Worm (Caenorhabditis elegans) whole organism, young adult: ENCODE data around the gene Y54G9A.9.

Experiments
- B0019.2 ChIP-seq: fragments of 200-800 bp; sonication (Bioruptor generic); conservative IDR thresholded peaks from 2 replicates; pipeline ENCODE4 v1.3.6; 2022; ENCODE audit warnings: missing genetic modification reagents, missing genetic modification characterization, missing compliant biosample characterization
- B0261.1 ChIP-seq: sonication (generic microtip); optimal IDR thresholded peaks from 2 replicates; lab custom pipeline; 2016; ENCODE audit warnings: mild to moderate bottlenecking, missing genetic modification characterization, moderate library complexity, missing compliant biosample characterization
- C06A6.2 ChIP-seq: fragments of 200-800 bp; sonication (Bioruptor generic); conservative IDR thresholded peaks from 2 replicates; pipeline ENCODE4 v1.3.6; 2022; ENCODE audit warnings: missing genetic modification characterization, missing compliant biosample characterization
- D2030.7 ChIP-seq: fragments of 200-800 bp; sonication (Bioruptor generic); IDR thresholded peaks from 2 replicates; pipeline ENCODE4 v1.3.6; 2022; ENCODE audit warnings: missing genetic modification reagents, missing genetic modification characterization, missing compliant biosample characterization
- F37B4.10 ChIP-seq: fragments of 200-800 bp; sonication (Bioruptor generic); IDR thresholded peaks from 2 replicates; pipeline ENCODE4 v1.3.6; 2022; ENCODE audit warnings: missing genetic modification characterization, missing compliant biosample characterization
- F57A8.1 ChIP-seq: fragments of 200-800 bp; sonication (Bioruptor generic); optimal IDR thresholded peaks from 2 replicates; lab custom pipeline; 2018; ENCODE audit warnings: mild to moderate bottlenecking, missing genetic modification characterization, moderate library complexity, missing compliant biosample characterization
- K12H6.12 ChIP-seq: fragments of 200-800 bp; sonication (Bioruptor generic); optimal IDR thresholded peaks from 2 replicates; lab custom pipeline; 2018; ENCODE audit warnings: mild to moderate bottlenecking, missing genetic modification characterization, missing compliant biosample characterization
- Y79H2A.3 ChIP-seq: fragments of 200-800 bp; sonication (Bioruptor generic); conservative IDR thresholded peaks from 2 replicates; pipeline ENCODE4 v1.3.6; 2022; ENCODE audit warnings: missing genetic modification reagents, missing genetic modification characterization, missing compliant biosample characterization
- attf-5 ChIP-seq: fragments of 200-800 bp; sonication (Bioruptor generic); optimal IDR thresholded peaks from 2 replicates; lab custom pipeline; 2018; ENCODE audit warnings: mild to moderate bottlenecking, missing genetic modification characterization, missing compliant biosample characterization
- bed-1 ChIP-seq: fragments of 200-800 bp; sonication (Bioruptor generic); IDR thresholded peaks from 2 replicates; pipeline ENCODE4 v1.3.6; 2022; ENCODE audit warnings: missing genetic modification reagents, missing genetic modification characterization, missing compliant biosample characterization
- bed-2 ChIP-seq: fragments of 200-800 bp; sonication (Bioruptor generic); IDR thresholded peaks from 2 replicates; pipeline ENCODE4 v1.3.6; 2022; ENCODE audit warnings: missing genetic modification reagents, missing genetic modification characterization, missing compliant biosample characterization
- ccch-3 ChIP-seq: fragments of 200-800 bp; sonication (Bioruptor generic); optimal IDR thresholded peaks from 2 replicates; lab custom pipeline; 2018; ENCODE audit warnings: mild to moderate bottlenecking, missing genetic modification characterization, missing compliant biosample characterization
- ceh-58 ChIP-seq: fragments of 200-800 bp; sonication (Bioruptor generic); IDR thresholded peaks from 2 replicates; pipeline ENCODE4 v1.3.6; 2022; ENCODE audit warnings: missing genetic modification characterization, missing compliant biosample characterization
- dox-1 ChIP-seq: fragments of 200-800 bp; sonication (Bioruptor generic); IDR thresholded peaks from 2 replicates; pipeline ENCODE4 v1.3.6; 2022; ENCODE audit warnings: missing genetic modification reagents, missing genetic modification characterization, missing compliant biosample characterization
- dpl-1 ChIP-seq: fragments of 150-350 bp; optimal IDR thresholded peaks from 2 replicates; lab custom pipeline; 2014; ENCODE audit warnings: missing biosample characterization, missing genetic modification reagents, missing genetic modification characterization
- ekl-4 ChIP-seq: fragments of 200-800 bp; sonication (Bioruptor generic); IDR thresholded peaks from 2 replicates; pipeline ENCODE4 v1.3.6; 2022; ENCODE audit warnings: missing genetic modification reagents, missing genetic modification characterization, missing compliant biosample characterization
- fkh-3 ChIP-seq: sonication (generic microtip); optimal IDR thresholded peaks from 2 replicates; lab custom pipeline; 2016; ENCODE audit warnings: mild to moderate bottlenecking, missing genetic modification characterization, missing compliant biosample characterization
- hlh-26 ChIP-seq: fragments of 200-800 bp; sonication (Bioruptor generic); conservative IDR thresholded peaks from 2 replicates; pipeline ENCODE4 v1.3.6; 2022; ENCODE audit warnings: missing genetic modification reagents, missing genetic modification characterization, missing compliant biosample characterization
- hmg-1.2 ChIP-seq: fragments of 200-800 bp; sonication (Bioruptor generic); IDR thresholded peaks from 2 replicates; pipeline ENCODE4 v1.3.6; 2022; ENCODE audit warnings: missing genetic modification reagents, missing genetic modification characterization, missing compliant biosample characterization
- madf-10 ChIP-seq: sonication (generic microtip); optimal IDR thresholded peaks from 2 replicates; lab custom pipeline; 2016; ENCODE audit warnings: mild to moderate bottlenecking, missing genetic modification characterization, missing compliant biosample characterization
- madf-6 ChIP-seq: fragments of 200-800 bp; sonication (Bioruptor generic); IDR thresholded peaks from 2 replicates; pipeline ENCODE4 v1.3.6; 2022; ENCODE audit warnings: missing genetic modification reagents, missing genetic modification characterization, missing compliant biosample characterization
- mel-28 ChIP-seq: sonication (generic microtip); optimal IDR thresholded peaks from 2 replicates; lab custom pipeline; 2016; ENCODE audit warnings: borderline replicate concordance, mild to moderate bottlenecking, missing genetic modification characterization, missing compliant biosample characterization
- nfya-2 ChIP-seq: fragments of 200-800 bp; sonication (Bioruptor generic); IDR thresholded peaks from 2 replicates; pipeline ENCODE4 v1.3.6; 2022; ENCODE audit warnings: missing genetic modification reagents, missing genetic modification characterization, missing compliant biosample characterization
- nhr-80 ChIP-seq: sonication (generic microtip); optimal IDR thresholded peaks from 2 replicates; lab custom pipeline; 2016; ENCODE audit warnings: missing genetic modification characterization, missing compliant biosample characterization
- pbrm-1 ChIP-seq: fragments of 200-800 bp; sonication (Bioruptor generic); IDR thresholded peaks from 2 replicates; pipeline ENCODE4 v1.3.6; 2022; ENCODE audit warnings: missing genetic modification reagents, missing genetic modification characterization, missing compliant biosample characterization
- pha-4 ChIP-seq: fragments of 150-350 bp; sonication (generic microtip); optimal IDR thresholded peaks from 2 replicates; lab custom pipeline; 2014; ENCODE audit warnings: missing biosample characterization, missing genetic modification reagents, missing genetic modification characterization
- sdz-38 ChIP-seq: sonication (generic microtip); optimal IDR thresholded peaks from 2 replicates; lab custom pipeline; 2016; ENCODE audit warnings: missing genotype, missing genetic modification characterization, missing compliant biosample characterization
- sea-2 ChIP-seq: fragments of 200-800 bp; sonication (Bioruptor generic); IDR thresholded peaks from 2 replicates; pipeline ENCODE4 v1.3.6; 2022; ENCODE audit warnings: missing genetic modification characterization, missing compliant biosample characterization
- snpc-1.1 ChIP-seq: sonication (generic microtip); optimal IDR thresholded peaks from 2 replicates; lab custom pipeline; 2017; ENCODE audit warnings: missing genetic modification characterization, mild to moderate bottlenecking, missing compliant biosample characterization, antibody characterized with exemption, moderate library complexity, missing genotype, missing genetic modification reagents; ENCODE audit not compliant: insufficient read depth
- snpc-4 ChIP-seq, 5 experiments: fragments of 150-350 bp in 1 of 5; sonication (generic microtip) in 4 of 5; optimal IDR thresholded peaks; 2 replicates each; lab custom pipeline; 2014 to 2018; ENCODE audit warnings: missing genetic modification characterization in 5 of 5, missing biosample characterization in 3 of 5, antibody characterized with exemption in 2 of 5, mild to moderate bottlenecking in 2 of 5, missing compliant biosample characterization in 2 of 5, missing genotype in 2 of 5, moderate library complexity in 2 of 5, missing genetic modification reagents in 1 of 5
- unc-130 ChIP-seq: sonication (generic microtip); optimal IDR thresholded peaks from 2 replicates; lab custom pipeline; 2016; ENCODE audit warnings: missing genetic modification reagents, missing genetic modification characterization, missing compliant biosample characterization
- xnd-1 ChIP-seq: sonication (generic microtip); optimal IDR thresholded peaks from 2 replicates; lab custom pipeline; 2016; ENCODE audit warnings: missing genotype, missing genetic modification reagents, missing genetic modification characterization, missing compliant biosample characterization
- zfh-2 ChIP-seq: fragments of 200-800 bp; sonication (Bioruptor generic); conservative IDR thresholded peaks from 2 replicates; pipeline ENCODE4 v1.3.6; 2022; ENCODE audit warnings: missing genetic modification reagents, missing genetic modification characterization, missing compliant biosample characterization
- ztf-6 ChIP-seq: fragments of 200-800 bp; sonication (Bioruptor generic); IDR thresholded peaks from 2 replicates; pipeline ENCODE4 v1.3.6; 2022; ENCODE audit warnings: missing genetic modification reagents, missing genetic modification characterization, missing compliant biosample characterization

The Y54G9A.9 gene

ce11 chrII:13711493-13712055, 17.9 kb upstream of the Y54G9A.9 start:
- TF ChIP-seq mel-28 (tag; lab: Kevin White, UChicago) (no peak), F57A8.1 (GFP tag; lab: Kevin White, UChicago) (no peak), zfh-2 (GFP tag; lab: Robert Waterston, UW) (peak; percentile 62; the same call in 1 of the 2 replicates), pbrm-1 (GFP tag; lab: Robert Waterston, UW) (no peak), hlh-26 (GFP tag; lab: Robert Waterston, UW) (no peak), fkh-3 (tag; lab: Kevin White, UChicago) (no peak), sea-2 (no peak), snpc-4 (GFP tag; optimal IDR thresholded peaks at IDR 0.05; lab: Kevin White, UChicago) (no peak), snpc-4 (tag; optimal IDR thresholded peaks at IDR 0.05; lab: Kevin White, UChicago) (peak in 3 of 4 experiments; percentile 40 to 50 (median 46)), nhr-80 (tag; lab: Kevin White, UChicago) (peak; percentile 61), B0261.1 (tag; lab: Kevin White, UChicago) (no peak), hmg-1.2 (GFP tag; lab: Robert Waterston, UW) (no peak), xnd-1 (no peak), bed-1 (no peak), K12H6.12 (tag; lab: Kevin White, UChicago) (no peak), dpl-1 (GFP tag; lab: Kevin White, UChicago) (no peak), ekl-4 (GFP tag; lab: Robert Waterston, UW) (no peak), dox-1 (GFP tag; lab: Robert Waterston, UW) (0 out of 2 replicates have a peak, but pooled peaks have one; percentile 5), nfya-2 (GFP tag; lab: Robert Waterston, UW) (no peak)

- TF ChIP-seq ceh-58 (GFP tag; lab: Robert Waterston, UW): no peak
- no peak for TF ChIP-seq D2030.7 (GFP tag; lab: Robert Waterston, UW)
- no peak for TF ChIP-seq unc-130 (GFP tag; lab: Kevin White, UChicago)
These were observed 16.3 kb upstream of the Y54G9A.9 start for ce11 chrII:13713239-13713638.

DNA sequence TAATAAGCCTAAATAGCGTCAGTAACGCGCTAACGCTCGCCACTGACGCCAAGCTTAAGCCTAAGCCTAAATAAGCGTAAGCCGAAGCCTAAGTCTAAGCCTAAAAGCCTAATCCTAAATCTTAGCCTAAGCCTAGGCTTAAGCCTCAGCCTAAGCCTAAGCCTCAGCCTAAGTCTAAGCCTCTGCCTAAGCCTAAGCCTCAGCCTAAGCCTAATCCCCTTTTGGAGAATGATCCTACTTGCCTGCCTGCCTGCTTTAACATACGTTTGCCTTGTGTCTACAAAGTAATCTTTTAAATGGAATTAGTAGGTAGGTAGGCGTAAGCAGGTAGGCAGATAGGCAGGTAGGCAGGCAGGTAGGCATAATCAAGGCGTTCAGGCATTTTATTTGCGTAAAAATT, 14.2 kb upstream of the Y54G9A.9 start:
- TF ChIP-seq pha-4 (tag; lab: Kevin White, UChicago): no peak
- TF ChIP-seq dpl-1 (GFP tag; lab: Kevin White, UChicago): no peak
- TF ChIP-seq madf-6 (GFP tag; lab: Robert Waterston, UW): no peak
- no peak for TF ChIP-seq snpc-1.1 (tag; lab: Kevin White, UChicago)
- no peak for TF ChIP-seq C06A6.2 (GFP tag; lab: Robert Waterston, UW)
- TF ChIP-seq attf-5 (GFP tag; lab: Kevin White, UChicago): no peak
- no peak for TF ChIP-seq zfh-2 (GFP tag; lab: Robert Waterston, UW)
- no peak for TF ChIP-seq B0019.2 (GFP tag; lab: Robert Waterston, UW)
- TF ChIP-seq dox-1 (GFP tag; lab: Robert Waterston, UW): no peak
- no peak for TF ChIP-seq ccch-3 (GFP tag; lab: Kevin White, UChicago)
- TF ChIP-seq sdz-38: no peak
- no peak for TF ChIP-seq F37B4.10 (GFP tag; lab: Robert Waterston, UW)
- TF ChIP-seq madf-10 (tag; lab: Kevin White, UChicago): no peak
- no peak for TF ChIP-seq ztf-6 (GFP tag; lab: Robert Waterston, UW)
- no peak for TF ChIP-seq bed-2 (GFP tag; lab: Robert Waterston, UW)
- TF ChIP-seq Y79H2A.3 (GFP tag; lab: Robert Waterston, UW): no peak
